Fruit fly (Drosophila melanogaster): ENCODE data around the gene CG14506.

The CG14506 gene

DNA sequence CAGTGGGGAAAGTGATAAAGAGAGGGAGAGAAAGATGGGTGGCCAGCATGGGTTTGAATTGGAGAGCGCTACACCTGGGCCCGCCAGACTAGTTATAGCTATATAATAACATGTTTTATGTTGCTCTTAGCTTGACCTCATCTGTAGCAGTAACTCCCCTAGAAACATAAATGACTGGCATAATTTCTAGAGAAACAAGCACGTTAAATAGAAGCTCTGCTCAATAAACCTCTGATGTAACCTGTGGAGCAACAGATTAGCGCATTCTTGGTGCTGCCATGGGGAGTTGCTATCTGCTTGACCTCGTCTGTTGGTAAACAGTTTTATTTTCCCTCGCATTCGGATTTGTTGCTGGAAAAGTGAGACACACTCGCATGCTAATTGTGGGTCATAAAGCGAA lies 21.7 kb upstream of the CG14506 start (continued):
- TF ChIP-seq Side (GFP tag; optimal IDR thresholded peaks at IDR 0.05) (no peak), CG15479 (GFP tag; optimal IDR thresholded peaks at IDR 0.05) (no peak), ind (GFP tag; optimal IDR thresholded peaks at IDR 0.05) (peak; percentile 66), ara (GFP tag; IDR thresholded peaks at IDR 0.05) (peak; percentile 58; the same call in 1 of the 2 replicates), D (optimal IDR thresholded peaks at IDR 0.05) (no peak), D (GFP tag; optimal IDR thresholded peaks at IDR 0.05) (peak; percentile 64), CkIIα-i1 (GFP tag; IDR thresholded peaks at IDR 0.05) (no peak), CG10274 (GFP tag; optimal IDR thresholded peaks at IDR 0.05) (no peak), slbo (GFP tag; IDR thresholded peaks at IDR 0.05) (peak; percentile 64), ATbp (GFP tag; optimal IDR thresholded peaks at IDR 0.05) (peak; percentile 81), CG17829 (tag; optimal IDR thresholded peaks at IDR 0.05) (peak; percentile 68), CG7928 (GFP tag; optimal IDR thresholded peaks at IDR 0.05) (no peak), CG8478 (optimal IDR thresholded peaks at IDR 0.05) (no peak), oc (tag; optimal IDR thresholded peaks at IDR 0.05) (peak; percentile 69), Xbp1 (GFP tag; optimal IDR thresholded peaks at IDR 0.05) (peak; percentile 53), CG1832 (GFP tag; optimal IDR thresholded peaks at IDR 0.05) (no peak), lov (optimal IDR thresholded peaks at IDR 0.05) (no peak), lov (GFP tag; IDR thresholded peaks at IDR 0.05) (no peak), knrl (GFP tag; IDR thresholded peaks at IDR 0.05; ENCODE audit: partially characterized antibody) (no peak), lola (GFP tag; optimal IDR thresholded peaks at IDR 0.05) (peak in 1 of 3 experiments; percentile 44), so (GFP tag; IDR thresholded peaks at IDR 0.05) (peak; percentile 19; the same call in 1 of the 3 replicates), croc (GFP tag; conservative IDR thresholded peaks at IDR 0.05) (peak; percentile 69), CG34422 (GFP tag; IDR thresholded peaks at IDR 0.05) (peak; percentile 30; the same call in 1 of the 3 replicates), Usf (GFP tag; optimal IDR thresholded peaks at IDR 0.05) (peak; percentile 41), CG12299 (tag; optimal IDR thresholded peaks at IDR 0.05) (peak; percentile 45), CG10654 (GFP tag; optimal IDR thresholded peaks at IDR 0.05) (peak; percentile 53), H2.0 (GFP tag; IDR thresholded peaks at IDR 0.05) (0 out of 2 replicates have a peak, but pooled peaks have one; percentile 8), YL-1 (GFP tag; optimal IDR thresholded peaks at IDR 0.05) (no peak), Six4 (GFP tag; optimal IDR thresholded peaks at IDR 0.05) (peak; percentile 38), wor (GFP tag; IDR thresholded peaks at IDR 0.05) (peak; percentile 60), CG2120 (GFP tag; optimal IDR thresholded peaks at IDR 0.05) (peak; percentile 59), CG2129 (GFP tag; IDR thresholded peaks at IDR 0.05; ENCODE audit: partially characterized antibody) (no peak), TFAM (GFP tag; optimal IDR thresholded peaks at IDR 0.05) (no peak), sug (tag; optimal IDR thresholded peaks at IDR 0.05) (peak; percentile 71), Atf-2 (GFP tag; optimal IDR thresholded peaks at IDR 0.05) (peak; percentile 7), da (GFP tag; optimal IDR thresholded peaks at IDR 0.05) (peak; percentile 2), sc (optimal IDR thresholded peaks at IDR 0.05) (no peak), sc (GFP tag; optimal IDR thresholded peaks at IDR 0.05) (peak; percentile 49), CG7556 (GFP tag; optimal IDR thresholded peaks at IDR 0.05) (peak; percentile 42), PHDP (tag; optimal IDR thresholded peaks at IDR 0.05) (peak; percentile 75), pum (GFP tag; optimal IDR thresholded peaks at IDR 0.05) (peak; percentile 42), CG17385 (GFP tag; optimal IDR thresholded peaks at IDR 0.05) (peak; percentile 63), Poxn (GFP tag; IDR thresholded peaks at IDR 0.05) (no peak), NK7.1 (GFP tag; optimal IDR thresholded peaks at IDR 0.05) (no peak), CG4730 (GFP tag; IDR thresholded peaks at IDR 0.05) (peak; percentile 32; the same call in 1 of the 2 replicates), CG12942 (GFP tag; optimal IDR thresholded peaks at IDR 0.05) (peak; percentile 39), HLHmδ (GFP tag; optimal IDR thresholded peaks at IDR 0.05) (no peak), sna (GFP tag; IDR thresholded peaks at IDR 0.05; ENCODE audit: partially characterized antibody) (no peak), Bteb2 (GFP tag; optimal IDR thresholded peaks at IDR 0.05) (no peak), CG18011 (GFP tag; optimal IDR thresholded peaks at IDR 0.05) (no peak), unc-4 (GFP tag; IDR thresholded peaks at IDR 0.05; ENCODE audit: partially characterized antibody) (no peak), CG1792 (GFP tag; optimal IDR thresholded peaks at IDR 0.05) (no peak)

Data from whole organism, embryonic.